Fruit fly (Drosophila melanogaster): ENCODE measurements around the gene CG2061.

- no peak for TF ChIP-seq Abd-B (GFP tag; optimal IDR thresholded peaks at IDR 0.05)
- TF ChIP-seq dl (GFP tag; optimal IDR thresholded peaks at IDR 0.05; ENCODE audit: insufficient read depth in 1 of 2, partially characterized antibody in 2 of 2): no peak
- no peak for TF ChIP-seq Dif (GFP tag; optimal IDR thresholded peaks at IDR 0.05; ENCODE audit: partially characterized antibody)
- no peak for TF ChIP-seq Rel (GFP tag; optimal IDR thresholded peaks at IDR 0.05)
- TF ChIP-seq Rel (tag; optimal IDR thresholded peaks at IDR 0.05): no peak
- TF ChIP-seq Hr78 (GFP tag; optimal IDR thresholded peaks at IDR 0.05): no peak
- TF ChIP-seq pan (optimal IDR thresholded peaks at IDR 0.05): no peak
- TF ChIP-seq Myc (optimal IDR thresholded peaks at IDR 0.05): no peak
- no peak for TF ChIP-seq OdsH (GFP tag; optimal IDR thresholded peaks at IDR 0.05)
- TF ChIP-seq jim (GFP tag; optimal IDR thresholded peaks at IDR 0.05): no peak
- no peak for TF ChIP-seq CrebA (GFP tag; optimal IDR thresholded peaks at IDR 0.05; ENCODE audit: borderline replicate concordance)
Measured at dm6 chrX:11123561-11123960, 31.3 kb downstream of the CG2061 start.

All from whole organism, wandering third instar larva.